Fruit fly (Drosophila melanogaster) whole organism, prepupa: ENCODE measurements around the gene CG15130.

ENCODE experiments used
- CG16779 ChIP-seq: fragments of 200-800 bp; sonication (Bioruptor generic); optimal IDR thresholded peaks from 3 replicates; lab custom pipeline; 2017; ENCODE audit warnings: missing biosample characterization, mild to moderate bottlenecking, missing genetic modification characterization
- CG4318 ChIP-seq: fragments of 200-800 bp; sonication (Bioruptor generic); optimal IDR thresholded peaks from 3 replicates; lab custom pipeline; 2017; ENCODE audit warnings: missing biosample characterization, mild to moderate bottlenecking, missing genetic modification characterization
- Eip75B ChIP-seq: fragments of 200-800 bp; sonication (Bioruptor generic); optimal IDR thresholded peaks from 3 replicates; lab custom pipeline; 2016; ENCODE audit warnings: missing biosample characterization, missing genetic modification characterization
- Sox102F ChIP-seq: fragments of 200-800 bp; sonication (Bioruptor generic); optimal IDR thresholded peaks from 2 replicates; lab custom pipeline; 2016; ENCODE audit warnings: missing biosample characterization, mild to moderate bottlenecking, missing genetic modification characterization
- lz ChIP-seq: fragments of 200-800 bp; sonication (Bioruptor generic); optimal IDR thresholded peaks from 3 replicates; lab custom pipeline; 2016; ENCODE audit warnings: missing biosample characterization, missing genetic modification characterization
- pdm3 ChIP-seq: fragments of 200-800 bp; sonication (Bioruptor generic); optimal IDR thresholded peaks from 3 replicates; lab custom pipeline; 2016; ENCODE audit warnings: missing biosample characterization, missing genetic modification characterization

dm6 chr2L:20382141-20382815 is 42.2 kb downstream of the CG15130 start, which contains the start of gene CG16798:
- TF ChIP-seq pdm3 (GFP tag; lab: Kevin White, UChicago): no peak
- no peak for TF ChIP-seq lz (GFP tag; lab: Kevin White, UChicago)
- no peak for TF ChIP-seq CG4318
- no peak for TF ChIP-seq CG16779
- no peak for TF ChIP-seq Sox102F
- no peak for TF ChIP-seq Eip75B (GFP tag; lab: Kevin White, UChicago)
